Worm (Caenorhabditis elegans) whole organism, young adult: ENCODE results near the gene F47B8.3.

ENCODE experiments used
- akir-1 ChIP-seq: fragments of 200-800 bp; sonication (Bioruptor generic); optimal IDR thresholded peaks from 2 replicates; lab custom pipeline; 2018; ENCODE audit warnings: mild to moderate bottlenecking, missing genetic modification characterization, moderate library complexity, missing compliant biosample characterization
- ccch-3 ChIP-seq: fragments of 200-800 bp; sonication (Bioruptor generic); optimal IDR thresholded peaks from 2 replicates; lab custom pipeline; 2018; ENCODE audit warnings: mild to moderate bottlenecking, missing genetic modification characterization, missing compliant biosample characterization
- ceh-40 ChIP-seq: fragments of 200-800 bp; sonication (Bioruptor generic); IDR thresholded peaks from 2 replicates; pipeline ENCODE4 v1.3.6; 2022; ENCODE audit warnings: missing genetic modification characterization, missing compliant biosample characterization
- dpl-1 ChIP-seq: fragments of 150-350 bp; optimal IDR thresholded peaks from 2 replicates; lab custom pipeline; 2014; ENCODE audit warnings: missing biosample characterization, missing genetic modification reagents, missing genetic modification characterization
- hmg-20 ChIP-seq: fragments of 200-800 bp; sonication (Bioruptor generic); IDR thresholded peaks from 2 replicates; pipeline ENCODE4 v1.3.6; 2022; ENCODE audit warnings: missing genetic modification reagents, missing genetic modification characterization, missing compliant biosample characterization
- lin-35 ChIP-seq, 3 experiments: fragments of 150-350 bp in 2 of 3; sonication (generic microtip) in 1 of 3; optimal IDR thresholded peaks; 2 replicates each; lab custom pipeline; 2014 to 2018; ENCODE audit warnings: missing biosample characterization in 3 of 3, missing genetic modification characterization in 3 of 3, missing genetic modification reagents in 3 of 3
- madf-3 ChIP-seq: fragments of 200-800 bp; sonication (Bioruptor generic); IDR thresholded peaks from 2 replicates; pipeline ENCODE4 v1.3.6; 2022; ENCODE audit warnings: missing genetic modification reagents, missing genetic modification characterization, missing compliant biosample characterization
- nfya-2 ChIP-seq: fragments of 200-800 bp; sonication (Bioruptor generic); IDR thresholded peaks from 2 replicates; pipeline ENCODE4 v1.3.6; 2022; ENCODE audit warnings: missing genetic modification reagents, missing genetic modification characterization, missing compliant biosample characterization
- nhr-90 ChIP-seq: sonication (generic microtip); optimal IDR thresholded peaks from 2 replicates; lab custom pipeline; 2016; ENCODE audit warnings: missing genotype, mild to moderate bottlenecking, missing genetic modification characterization, missing compliant biosample characterization
- snpc-4 ChIP-seq, 5 experiments: fragments of 150-350 bp in 1 of 5; sonication (generic microtip) in 4 of 5; optimal IDR thresholded peaks; 2 replicates each; lab custom pipeline; 2014 to 2018; ENCODE audit warnings: missing genetic modification characterization in 5 of 5, missing biosample characterization in 3 of 5, antibody characterized with exemption in 2 of 5, mild to moderate bottlenecking in 2 of 5, missing compliant biosample characterization in 2 of 5, missing genotype in 2 of 5, moderate library complexity in 2 of 5, missing genetic modification reagents in 1 of 5
- tbx-9 ChIP-seq: sonication (generic microtip); optimal IDR thresholded peaks from 2 replicates; lab custom pipeline; 2016; ENCODE audit warnings: borderline replicate concordance, missing genetic modification characterization, inconsistent platforms, missing compliant biosample characterization
- unc-62 ChIP-seq: fragments of 150-350 bp; optimal IDR thresholded peaks from 2 replicates; lab custom pipeline; 2014; ENCODE audit warnings: missing biosample characterization, missing genetic modification reagents, missing genetic modification characterization

DNA sequence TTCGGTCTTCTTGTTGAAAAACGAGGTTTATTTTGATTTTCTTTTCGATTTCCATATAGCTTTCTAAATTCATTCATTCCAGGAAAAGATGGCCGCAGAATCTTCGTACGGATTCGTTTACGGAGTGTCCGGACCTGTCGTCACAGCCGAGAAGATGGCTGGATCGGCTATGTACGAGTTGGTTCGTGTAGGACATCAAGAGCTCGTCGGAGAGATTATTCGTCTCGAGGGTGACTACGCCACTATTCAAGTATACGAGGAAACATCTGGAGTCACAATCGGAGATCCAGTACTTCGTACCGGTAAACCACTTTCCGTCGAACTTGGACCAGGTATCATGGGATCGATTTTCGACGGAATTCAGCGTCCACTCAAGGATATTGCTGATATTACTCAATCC lies 28.8 kb upstream of the F47B8.3 start, which contains the start of gene vha-13:
- no peak for TF ChIP-seq nfya-2 (GFP tag; lab: Robert Waterston, UW)
- no peak for TF ChIP-seq snpc-4 (GFP tag; optimal IDR thresholded peaks at IDR 0.05; lab: Kevin White, UChicago)
- no peak for TF ChIP-seq snpc-4 (tag; optimal IDR thresholded peaks at IDR 0.05; lab: Kevin White, UChicago)
- TF ChIP-seq akir-1 (GFP tag; lab: Kevin White, UChicago), result no peak
- TF ChIP-seq nhr-90 (tag; lab: Kevin White, UChicago), result no peak
- no peak for TF ChIP-seq unc-62 (GFP tag; lab: Kevin White, UChicago)
- no peak for TF ChIP-seq madf-3 (GFP tag; lab: Robert Waterston, UW)
- TF ChIP-seq tbx-9, result no peak
- TF ChIP-seq ccch-3, result no peak
- TF ChIP-seq ceh-40 (GFP tag; lab: Robert Waterston, UW), result no peak
- TF ChIP-seq dpl-1 (GFP tag; lab: Kevin White, UChicago), result no peak
- no peak for TF ChIP-seq hmg-20
- no peak for TF ChIP-seq lin-35 (GFP tag; optimal IDR thresholded peaks at IDR 0.05; lab: Kevin White, UChicago)
